Worm (Caenorhabditis elegans) whole organism, L2 larva: ENCODE measurements around the gene flp-24.

Source experiments
- alr-1 ChIP-seq: fragments of 150-350 bp; optimal IDR thresholded peaks from 2 replicates; lab custom pipeline; 2014; ENCODE audit warnings: missing biosample characterization, missing genetic modification characterization
- aly-2 ChIP-seq: fragments of 150-350 bp; optimal IDR thresholded peaks from 2 replicates; lab custom pipeline; 2014; ENCODE audit warnings: missing biosample characterization, missing genetic modification characterization
- nhr-12 ChIP-seq: fragments of 150-350 bp; optimal IDR thresholded peaks from 2 replicates; lab custom pipeline; 2014; ENCODE audit warnings: missing biosample characterization, missing genetic modification characterization
- nhr-23 ChIP-seq: fragments of 150-350 bp; optimal IDR thresholded peaks from 2 replicates; lab custom pipeline; 2014; ENCODE audit warnings: missing biosample characterization, missing genetic modification reagents, missing genetic modification characterization
- skn-1 ChIP-seq: sonication (generic microtip); optimal IDR thresholded peaks from 2 replicates; lab custom pipeline; 2017; ENCODE audit warnings: missing biosample characterization, missing genetic modification characterization
- unc-39 ChIP-seq: fragments of 150-350 bp; optimal IDR thresholded peaks from 2 replicates; lab custom pipeline; 2014; ENCODE audit warnings: missing biosample characterization, missing genetic modification characterization
- unc-62 ChIP-seq: fragments of 150-350 bp; optimal IDR thresholded peaks from 2 replicates; lab custom pipeline; 2014; ENCODE audit warnings: missing biosample characterization, missing genetic modification reagents, missing genetic modification characterization
- zag-1 ChIP-seq: fragments of 150-350 bp; optimal IDR thresholded peaks from 2 replicates; lab custom pipeline; 2014; ENCODE audit warnings: missing biosample characterization, missing genetic modification characterization
- ztf-4 ChIP-seq: fragments of 150-350 bp; optimal IDR thresholded peaks from 2 replicates; lab custom pipeline; 2014; ENCODE audit warnings: missing biosample characterization, missing genetic modification characterization

ce11 chrIII:757981-758380 is 33.1 kb downstream of the flp-24 start, which contains the start of gene T17H7.7:
- TF ChIP-seq zag-1 (no peak), aly-2 (tag; lab: Kevin White, UChicago) (no peak), skn-1 (no peak), nhr-12 (tag; lab: Kevin White, UChicago) (no peak), nhr-23 (tag; lab: Kevin White, UChicago) (no peak), alr-1 (tag; lab: Kevin White, UChicago) (no peak), unc-62 (GFP tag; lab: Kevin White, UChicago) (no peak), ztf-4 (tag; lab: Kevin White, UChicago) (no peak), unc-39 (tag; lab: Kevin White, UChicago) (no peak)
